Fruit fly (Drosophila melanogaster): ENCODE results near the gene CG33645.

CG33645 gene

dm6 chr2L:13549973-13550458 is 17.4 kb downstream of the CG33645 start, which contains the start of gene kuz (continued):
- TF ChIP-seq wek (GFP tag; optimal IDR thresholded peaks at IDR 0.05): peak; percentile 42
- peak; percentile 28 for TF ChIP-seq ash1 (GFP tag; optimal IDR thresholded peaks at IDR 0.05)
- TF ChIP-seq Sry-β (GFP tag; optimal IDR thresholded peaks at IDR 0.05): no peak
- peak; percentile 82 for TF ChIP-seq CG13894 (tag; optimal IDR thresholded peaks at IDR 0.05)
- TF ChIP-seq CG8290 (GFP tag; optimal IDR thresholded peaks at IDR 0.05): peak; percentile 31
- TF ChIP-seq CG8290 (tag; optimal IDR thresholded peaks at IDR 0.05): peak in 1 of 2 experiments; percentile 78
- TF ChIP-seq Dp (GFP tag; optimal IDR thresholded peaks at IDR 0.05): no peak
- TF ChIP-seq CG33557 (GFP tag; optimal IDR thresholded peaks at IDR 0.05): peak; percentile 12
- no peak for TF ChIP-seq CG30431 (GFP tag; optimal IDR thresholded peaks at IDR 0.05)
- TF ChIP-seq emc (GFP tag; optimal IDR thresholded peaks at IDR 0.05): no peak
- TF ChIP-seq toy (GFP tag; IDR thresholded peaks at IDR 0.05): no peak
- TF ChIP-seq CG17912 (GFP tag; optimal IDR thresholded peaks at IDR 0.05): peak; percentile 47
- no peak for TF ChIP-seq CG18476 (GFP tag; optimal IDR thresholded peaks at IDR 0.05)
- no peak for TF ChIP-seq eyg (GFP tag; optimal IDR thresholded peaks at IDR 0.05)
- TF ChIP-seq CG11560 (tag; IDR thresholded peaks at IDR 0.05): no peak
- TF ChIP-seq CG14710 (tag; optimal IDR thresholded peaks at IDR 0.05): no peak
- TF ChIP-seq bcd (GFP tag; optimal IDR thresholded peaks at IDR 0.05): no peak
- TF ChIP-seq ro (GFP tag; IDR thresholded peaks at IDR 0.05): no peak
- peak; percentile 72 for TF ChIP-seq Dek (tag; optimal IDR thresholded peaks at IDR 0.05)
- peak; percentile 75 for TF ChIP-seq CG32767 (GFP tag; IDR thresholded peaks at IDR 0.05)
- no peak for TF ChIP-seq CG9609 (GFP tag; optimal IDR thresholded peaks at IDR 0.05)
- TF ChIP-seq schlank (tag; optimal IDR thresholded peaks at IDR 0.05): no peak
- TF ChIP-seq CG17328 (GFP tag; IDR thresholded peaks at IDR 0.05): peak; percentile 64
- TF ChIP-seq CG15601 (tag; optimal IDR thresholded peaks at IDR 0.05): peak; percentile 34
- peak; percentile 55 for TF ChIP-seq CrebB (tag; optimal IDR thresholded peaks at IDR 0.05)
- peak; percentile 73 for TF ChIP-seq nerfin-1 (tag; optimal IDR thresholded peaks at IDR 0.05)
- TF ChIP-seq CG15073 (GFP tag; optimal IDR thresholded peaks at IDR 0.05): no peak
- peak; percentile 21 for TF ChIP-seq CG17568 (GFP tag; optimal IDR thresholded peaks at IDR 0.05)
- TF ChIP-seq usp (GFP tag; optimal IDR thresholded peaks at IDR 0.05): no peak
- no peak for TF ChIP-seq pnt (GFP tag; optimal IDR thresholded peaks at IDR 0.05)
- TF ChIP-seq Bteb2 (GFP tag; optimal IDR thresholded peaks at IDR 0.05): peak; percentile 8
- peak; percentile 44 for TF ChIP-seq Vsx1 (GFP tag; optimal IDR thresholded peaks at IDR 0.05)
- TF ChIP-seq CG7786 (GFP tag; optimal IDR thresholded peaks at IDR 0.05): peak; percentile 19
- TF ChIP-seq CkIIα-i1 (GFP tag; IDR thresholded peaks at IDR 0.05): no peak
- TF ChIP-seq CHES-1-like (GFP tag; optimal IDR thresholded peaks at IDR 0.05): no peak
- no peak for TF ChIP-seq bab2 (GFP tag; optimal IDR thresholded peaks at IDR 0.05)
- no peak for TF ChIP-seq Doc3 (GFP tag; IDR thresholded peaks at IDR 0.05; ENCODE audit: partially characterized antibody)
- TF ChIP-seq Elba2 (GFP tag; optimal IDR thresholded peaks at IDR 0.05): no peak
- no peak for TF ChIP-seq Tbp (GFP tag; optimal IDR thresholded peaks at IDR 0.05)
- TF ChIP-seq sd (tag; optimal IDR thresholded peaks at IDR 0.05): peak; percentile 63
- TF ChIP-seq PHDP (tag; optimal IDR thresholded peaks at IDR 0.05): peak; percentile 46
- TF ChIP-seq shn (GFP tag; optimal IDR thresholded peaks at IDR 0.05): no peak
- TF ChIP-seq CG16815 (GFP tag; optimal IDR thresholded peaks at IDR 0.05): no peak
- peak; percentile 37 for TF ChIP-seq CG13296 (GFP tag; optimal IDR thresholded peaks at IDR 0.05)
- TF ChIP-seq tio (GFP tag; optimal IDR thresholded peaks at IDR 0.05): no peak
- TF ChIP-seq oc (tag; optimal IDR thresholded peaks at IDR 0.05): peak; percentile 19
- no peak for TF ChIP-seq cas (GFP tag; IDR thresholded peaks at IDR 0.05)
- no peak for TF ChIP-seq CG18011 (GFP tag; optimal IDR thresholded peaks at IDR 0.05)
- peak; percentile 60 for TF ChIP-seq HLHmδ (GFP tag; optimal IDR thresholded peaks at IDR 0.05)
- peak; percentile 30 for TF ChIP-seq CG9797 (GFP tag; optimal IDR thresholded peaks at IDR 0.05)
- no peak for TF ChIP-seq exex (tag; optimal IDR thresholded peaks at IDR 0.05)
